Worm (Caenorhabditis elegans): Measurements from ENCODE around the gene srbc-83.

ce11 chrV:16333412-16333811 is 36.2 kb downstream of the srbc-83 start, which contains the start of gene srh-167:
- no peak for TF ChIP-seq dao-5 (tag; optimal IDR thresholded peaks at IDR 0.05)
- TF ChIP-seq him-1 (tag; optimal IDR thresholded peaks at IDR 0.05), result no peak

Measured in whole organism, L4/young adult.